Worm (Caenorhabditis elegans) whole organism, L2 larva: ENCODE data around the gene srh-39.
A peak's percentile ranks its signal among the peaks of the same experiment; 100 is the strongest.

Source experiments
- C34F6.9 ChIP-seq: fragments of 150-350 bp; optimal IDR thresholded peaks from 2 replicates; lab custom pipeline; 2014; ENCODE audit warnings: missing biosample characterization, missing genetic modification characterization
- F13H6.1 ChIP-seq: sonication (generic microtip); optimal IDR thresholded peaks from 2 replicates; lab custom pipeline; 2016; ENCODE audit warnings: missing genetic modification characterization, missing compliant biosample characterization
- R02D3.7 ChIP-seq: fragments of 150-350 bp; optimal IDR thresholded peaks from 2 replicates; lab custom pipeline; 2014; ENCODE audit warnings: missing biosample characterization, missing genetic modification characterization
- Y55F3AM.14 ChIP-seq: fragments of 200-800 bp; sonication (Bioruptor generic); optimal IDR thresholded peaks from 2 replicates; lab custom pipeline; 2018; ENCODE audit warnings: mild to moderate bottlenecking, missing genetic modification characterization, missing compliant biosample characterization
- ZK546.5 ChIP-seq: sonication (generic microtip); optimal IDR thresholded peaks from 2 replicates; lab custom pipeline; 2017; ENCODE audit warnings: missing biosample characterization, missing genetic modification characterization
- alr-1 ChIP-seq: fragments of 150-350 bp; optimal IDR thresholded peaks from 2 replicates; lab custom pipeline; 2014; ENCODE audit warnings: missing biosample characterization, missing genetic modification characterization
- aly-2 ChIP-seq: fragments of 150-350 bp; optimal IDR thresholded peaks from 2 replicates; lab custom pipeline; 2014; ENCODE audit warnings: missing biosample characterization, missing genetic modification characterization
- ama-1 ChIP-seq: fragments of 150-350 bp; optimal IDR thresholded peaks from 2 replicates; lab custom pipeline; 2018; ENCODE audit warnings: inconsistent platforms
- blmp-1 ChIP-seq: sonication (generic microtip); optimal IDR thresholded peaks from 2 replicates; lab custom pipeline; 2017; ENCODE audit warnings: missing genetic modification characterization, mild to moderate bottlenecking, missing compliant biosample characterization, antibody characterized with exemption, moderate library complexity; ENCODE audit not compliant: insufficient read depth
- ceh-16 ChIP-seq: fragments of 150-350 bp; optimal IDR thresholded peaks from 2 replicates; lab custom pipeline; 2014; ENCODE audit warnings: missing biosample characterization, missing genetic modification characterization
- ceh-82 ChIP-seq: fragments of 150-350 bp; optimal IDR thresholded peaks from 2 replicates; lab custom pipeline; 2014; ENCODE audit warnings: missing biosample characterization, missing genetic modification characterization
- crh-2 ChIP-seq: sonication (generic microtip); optimal IDR thresholded peaks from 2 replicates; lab custom pipeline; 2017; ENCODE audit warnings: missing biosample characterization, missing genetic modification characterization
- dmd-4 ChIP-seq: sonication (generic microtip); optimal IDR thresholded peaks from 2 replicates; lab custom pipeline; 2017; ENCODE audit warnings: missing biosample characterization, missing genetic modification characterization
- egl-27 ChIP-seq: sonication (generic microtip); optimal IDR thresholded peaks from 3 replicates; lab custom pipeline; 2017; ENCODE audit warnings: missing biosample characterization, missing genetic modification reagents, missing genetic modification characterization
- elt-1 ChIP-seq: fragments of 150-350 bp; optimal IDR thresholded peaks from 2 replicates; lab custom pipeline; 2014; ENCODE audit warnings: missing biosample characterization, missing genetic modification characterization
- elt-3 ChIP-seq: sonication (generic microtip); optimal IDR thresholded peaks from 2 replicates; lab custom pipeline; 2017; ENCODE audit warnings: missing biosample characterization, missing genetic modification characterization
- fos-1 ChIP-seq: fragments of 150-350 bp; optimal IDR thresholded peaks from 2 replicates; lab custom pipeline; 2014; ENCODE audit warnings: missing biosample characterization, missing genetic modification characterization
- gmeb-1 ChIP-seq: fragments of 150-350 bp; optimal IDR thresholded peaks from 2 replicates; lab custom pipeline; 2014; ENCODE audit warnings: missing biosample characterization, missing genetic modification characterization
- lin-11 ChIP-seq: fragments of 150-350 bp; sonication (generic microtip); optimal IDR thresholded peaks from 2 replicates; lab custom pipeline; 2014; ENCODE audit warnings: missing biosample characterization, missing genetic modification characterization, inconsistent platforms, mixed read lengths
- lin-13 ChIP-seq: fragments of 150-350 bp; optimal IDR thresholded peaks from 2 replicates; lab custom pipeline; 2014; ENCODE audit warnings: missing biosample characterization, missing genetic modification reagents, missing genetic modification characterization
- lin-39 ChIP-seq: fragments of 150-350 bp; optimal IDR thresholded peaks from 2 replicates; lab custom pipeline; 2014; ENCODE audit warnings: missing biosample characterization, missing genetic modification reagents, missing genetic modification characterization
- lsy-2 ChIP-seq, 2 experiments: fragments of 150-350 bp in 1 of 2; sonication (generic microtip) in 1 of 2; optimal IDR thresholded peaks; 2 replicates each; lab custom pipeline; 2014 to 2017; ENCODE audit warnings: missing biosample characterization in 2 of 2, missing genetic modification characterization in 2 of 2
- mab-5 ChIP-seq: fragments of 150-350 bp; optimal IDR thresholded peaks from 2 replicates; lab custom pipeline; 2014; ENCODE audit warnings: missing biosample characterization, missing genetic modification characterization
- mbf-1 ChIP-seq: sonication (generic microtip); optimal IDR thresholded peaks from 2 replicates; lab custom pipeline; 2017; ENCODE audit warnings: missing biosample characterization, missing genetic modification characterization
- mdl-1 ChIP-seq, 2 experiments: fragments of 150-350 bp in 1 of 2; sonication (generic microtip) in 1 of 2; optimal IDR thresholded peaks; 2 replicates each; lab custom pipeline; 2017; ENCODE audit warnings: missing biosample characterization in 2 of 2, missing genetic modification characterization in 2 of 2
- nhr-10 ChIP-seq: sonication (generic microtip); optimal IDR thresholded peaks from 2 replicates; lab custom pipeline; 2017; ENCODE audit warnings: missing biosample characterization, missing genetic modification characterization
- nhr-11 ChIP-seq: fragments of 150-350 bp; optimal IDR thresholded peaks from 2 replicates; lab custom pipeline; 2014; ENCODE audit warnings: missing biosample characterization, missing genetic modification characterization
- nhr-12 ChIP-seq: fragments of 150-350 bp; optimal IDR thresholded peaks from 2 replicates; lab custom pipeline; 2014; ENCODE audit warnings: missing biosample characterization, missing genetic modification characterization
- nhr-129 ChIP-seq: fragments of 150-350 bp; optimal IDR thresholded peaks from 2 replicates; lab custom pipeline; 2014; ENCODE audit warnings: missing biosample characterization, missing genetic modification characterization
- nhr-21 ChIP-seq: fragments of 150-350 bp; optimal IDR thresholded peaks from 2 replicates; lab custom pipeline; 2014; ENCODE audit warnings: missing biosample characterization, missing genetic modification characterization
- nhr-23 ChIP-seq: fragments of 150-350 bp; optimal IDR thresholded peaks from 2 replicates; lab custom pipeline; 2014; ENCODE audit warnings: missing biosample characterization, missing genetic modification reagents, missing genetic modification characterization
- nhr-237 ChIP-seq: fragments of 150-350 bp; optimal IDR thresholded peaks from 2 replicates; lab custom pipeline; 2014; ENCODE audit warnings: missing biosample characterization, missing genetic modification characterization
- nhr-25 ChIP-seq: fragments of 150-350 bp; sonication (generic microtip); optimal IDR thresholded peaks from 3 replicates; lab custom pipeline; 2014; ENCODE audit warnings: missing biosample characterization, missing genetic modification characterization
- nhr-6 ChIP-seq: fragments of 150-350 bp; optimal IDR thresholded peaks from 2 replicates; lab custom pipeline; 2014; ENCODE audit warnings: missing biosample characterization, missing genetic modification characterization
- nhr-77 ChIP-seq: fragments of 150-350 bp; optimal IDR thresholded peaks from 2 replicates; lab custom pipeline; 2014; ENCODE audit warnings: missing biosample characterization, missing genetic modification characterization
- peb-1 ChIP-seq: fragments of 150-350 bp; optimal IDR thresholded peaks from 2 replicates; lab custom pipeline; 2014; ENCODE audit warnings: missing biosample characterization, missing genetic modification characterization
- sem-4 ChIP-seq: fragments of 150-350 bp; optimal IDR thresholded peaks from 2 replicates; lab custom pipeline; 2014; ENCODE audit warnings: missing biosample characterization, missing genetic modification reagents, missing genetic modification characterization
- skn-1 ChIP-seq: sonication (generic microtip); optimal IDR thresholded peaks from 2 replicates; lab custom pipeline; 2017; ENCODE audit warnings: missing biosample characterization, missing genetic modification characterization
- sma-3 ChIP-seq: sonication (generic microtip); optimal IDR thresholded peaks from 2 replicates; lab custom pipeline; 2016; ENCODE audit warnings: missing genetic modification reagents, missing genetic modification characterization, missing compliant biosample characterization
- sma-9 ChIP-seq, 2 experiments: fragments of 150-350 bp in 1 of 2; sonication (generic microtip) in 1 of 2; optimal IDR thresholded peaks; 2 replicates each; lab custom pipeline; 2014 to 2016; ENCODE audit warnings: missing genetic modification characterization in 2 of 2, mild to moderate bottlenecking in 1 of 2, missing biosample characterization in 1 of 2, missing compliant biosample characterization in 1 of 2, missing genetic modification reagents in 1 of 2, moderate library complexity in 1 of 2
- snpc-4 ChIP-seq: fragments of 150-350 bp; optimal IDR thresholded peaks from 2 replicates; lab custom pipeline; 2014; ENCODE audit warnings: missing biosample characterization, missing genetic modification characterization
- unc-39 ChIP-seq: fragments of 150-350 bp; optimal IDR thresholded peaks from 2 replicates; lab custom pipeline; 2014; ENCODE audit warnings: missing biosample characterization, missing genetic modification characterization
- unc-55 ChIP-seq: fragments of 150-350 bp; sonication (generic microtip); optimal IDR thresholded peaks from 3 replicates; lab custom pipeline; 2014; ENCODE audit warnings: missing biosample characterization, missing genetic modification reagents, missing genetic modification characterization
- unc-62 ChIP-seq: fragments of 150-350 bp; optimal IDR thresholded peaks from 2 replicates; lab custom pipeline; 2014; ENCODE audit warnings: missing biosample characterization, missing genetic modification reagents, missing genetic modification characterization
- zag-1 ChIP-seq: fragments of 150-350 bp; optimal IDR thresholded peaks from 2 replicates; lab custom pipeline; 2014; ENCODE audit warnings: missing biosample characterization, missing genetic modification characterization
- ztf-1 ChIP-seq: fragments of 200-800 bp; sonication (Bioruptor generic); conservative IDR thresholded peaks from 2 replicates; pipeline ENCODE4 v1.3.6; 2022; ENCODE audit warnings: missing genetic modification characterization, missing compliant biosample characterization
- ztf-11 ChIP-seq: sonication (generic microtip); optimal IDR thresholded peaks from 2 replicates; lab custom pipeline; 2017; ENCODE audit warnings: missing biosample characterization, missing genetic modification characterization
- ztf-4 ChIP-seq: fragments of 150-350 bp; optimal IDR thresholded peaks from 2 replicates; lab custom pipeline; 2014; ENCODE audit warnings: missing biosample characterization, missing genetic modification characterization

The srh-39 gene

DNA sequence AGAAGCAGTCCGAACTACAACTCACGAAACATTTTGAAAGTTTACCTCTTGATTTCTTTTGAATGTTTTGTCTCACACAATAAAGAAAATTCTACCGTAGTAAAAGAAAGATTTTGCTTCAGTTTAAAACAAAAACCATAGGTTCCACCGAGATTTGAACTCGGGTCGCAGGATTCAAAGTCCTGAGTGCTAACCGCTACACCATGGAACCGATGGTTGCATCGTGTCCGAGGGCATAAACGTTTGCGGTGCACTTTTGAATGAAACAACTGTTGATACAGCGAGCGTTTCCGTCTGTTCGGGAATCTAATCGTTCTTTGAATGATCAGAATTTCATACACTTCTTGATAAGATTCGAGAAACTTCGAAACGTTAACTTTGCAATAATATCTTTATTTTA is 8.5 kb downstream of the srh-39 start:
- TF ChIP-seq nhr-77 (tag; lab: Kevin White, UChicago) (peak; percentile 7), dmd-4 (tag; lab: Kevin White, UChicago) (no peak), sem-4 (tag; lab: Kevin White, UChicago) (no peak), ama-1 (peak; percentile 38), fos-1 (peak; percentile 44), elt-3 (no peak), crh-2 (peak; percentile 88), aly-2 (tag; lab: Kevin White, UChicago) (no peak), Y55F3AM.14 (GFP tag; lab: Kevin White, UChicago) (no peak), nhr-25 (tag; lab: Kevin White, UChicago) (no peak), ZK546.5 (tag; lab: Kevin White, UChicago) (no peak), sma-3 (GFP tag; lab: Kevin White, UChicago) (peak; percentile 81), snpc-4 (tag; lab: Kevin White, UChicago) (no peak), nhr-21 (peak; percentile 85), ztf-4 (tag; lab: Kevin White, UChicago) (peak; percentile 39), ztf-11 (tag; lab: Kevin White, UChicago) (no peak), lsy-2 (tag; optimal IDR thresholded peaks at IDR 0.05; lab: Kevin White, UChicago) (peak in 1 of 2 experiments; percentile 66), blmp-1 (tag; lab: Kevin White, UChicago) (no peak), ztf-1 (GFP tag; lab: Robert Waterston, UW) (no peak), nhr-10 (tag; lab: Kevin White, UChicago) (no peak), lin-13 (peak; percentile 52), mdl-1 (tag; optimal IDR thresholded peaks at IDR 0.05; lab: Kevin White, UChicago) (no peak), ceh-82 (no peak), lin-11 (no peak), unc-55 (GFP tag; lab: Kevin White, UChicago) (no peak), alr-1 (tag; lab: Kevin White, UChicago) (no peak), F13H6.1 (tag; lab: Kevin White, UChicago) (peak; percentile 4), skn-1 (tag; lab: Kevin White, UChicago) (no peak), C34F6.9 (tag; lab: Kevin White, UChicago) (no peak), gmeb-1 (tag; lab: Kevin White, UChicago) (peak; percentile 69), nhr-11 (tag; lab: Kevin White, UChicago) (no peak), peb-1 (no peak), mbf-1 (tag; lab: Kevin White, UChicago) (no peak), nhr-6 (tag; lab: Kevin White, UChicago) (no peak), mab-5 (tag; lab: Kevin White, UChicago) (no peak), unc-39 (tag; lab: Kevin White, UChicago) (no peak), nhr-237 (no peak), sma-9 (GFP tag; optimal IDR thresholded peaks at IDR 0.05; lab: Kevin White, UChicago) (peak; percentile 75), sma-9 (tag; optimal IDR thresholded peaks at IDR 0.05; lab: Kevin White, UChicago) (no peak), lin-39 (tag; lab: Kevin White, UChicago) (no peak), zag-1 (tag; lab: Kevin White, UChicago) (no peak), elt-1 (tag; lab: Kevin White, UChicago) (no peak), egl-27 (tag; lab: Kevin White, UChicago) (peak; percentile 24), ceh-16 (no peak), unc-62 (no peak), nhr-12 (tag; lab: Kevin White, UChicago) (no peak), R02D3.7 (tag; lab: Kevin White, UChicago) (no peak), nhr-129 (peak; percentile 74), nhr-23 (tag; lab: Kevin White, UChicago) (no peak)
